Worm (Caenorhabditis elegans) whole organism, L4 larva: ENCODE results near the gene nhr-21.
A peak's percentile ranks its signal among the peaks of the same experiment; 100 is the strongest.

Experiments
- D1046.2 ChIP-seq: fragments of 200-800 bp; sonication (Bioruptor generic); IDR thresholded peaks from 2 replicates; pipeline ENCODE4 v1.3.6; 2022; ENCODE audit warnings: missing genetic modification characterization, missing compliant biosample characterization
- F10B5.3 ChIP-seq: sonication (generic microtip); optimal IDR thresholded peaks from 2 replicates; lab custom pipeline; 2016; ENCODE audit warnings: mild to moderate bottlenecking, missing genetic modification characterization, missing compliant biosample characterization
- F26F4.8 ChIP-seq: fragments of 200-800 bp; sonication (Bioruptor generic); conservative IDR thresholded peaks from 2 replicates; pipeline ENCODE4 v1.3.6; 2022; ENCODE audit warnings: missing genetic modification characterization, missing compliant biosample characterization
- F44E2.7 ChIP-seq: fragments of 200-800 bp; sonication (Bioruptor generic); IDR thresholded peaks from 2 replicates; pipeline ENCODE4 v2.1.2; 2022; ENCODE audit warnings: missing genetic modification characterization, missing compliant biosample characterization
- Y105C5A.15 ChIP-seq: fragments of 200-800 bp; sonication (Bioruptor generic); IDR thresholded peaks from 2 replicates; pipeline ENCODE4 v1.3.6; 2022; ENCODE audit warnings: missing genetic modification characterization, missing compliant biosample characterization
- Y48G9A.11 ChIP-seq: fragments of 200-800 bp; sonication (Bioruptor generic); IDR thresholded peaks from 2 replicates; pipeline ENCODE4 v1.3.6; 2022; ENCODE audit warnings: missing genetic modification reagents, missing genetic modification characterization, missing compliant biosample characterization
- Y5F2A.4 ChIP-seq: fragments of 200-800 bp; sonication (Bioruptor generic); optimal IDR thresholded peaks from 2 replicates; lab custom pipeline; 2018; ENCODE audit warnings: mild to moderate bottlenecking, missing genetic modification characterization, missing compliant biosample characterization
- ZK337.2 ChIP-seq: fragments of 200-800 bp; sonication (Bioruptor generic); IDR thresholded peaks from 2 replicates; pipeline ENCODE4 v1.3.6; 2022; ENCODE audit warnings: missing genetic modification reagents, missing genetic modification characterization, missing compliant biosample characterization
- ZK546.5 ChIP-seq, 2 experiments: sonication (generic microtip); optimal IDR thresholded peaks; 2 replicates each; lab custom pipeline; 2017; ENCODE audit warnings: missing biosample characterization in 2 of 2, missing genetic modification characterization in 2 of 2
- ama-1 ChIP-seq: fragments of 150-350 bp; optimal IDR thresholded peaks from 2 replicates; lab custom pipeline; 2014; ENCODE audit warnings: inconsistent platforms, mixed read lengths
- attf-4 ChIP-seq: sonication (generic microtip); optimal IDR thresholded peaks from 3 replicates; lab custom pipeline; 2017; ENCODE audit warnings: missing biosample characterization, missing genetic modification characterization
- ceh-20 ChIP-seq: fragments of 200-800 bp; sonication (Bioruptor generic); IDR thresholded peaks from 2 replicates; pipeline ENCODE4 v1.3.6; 2022; ENCODE audit warnings: missing genetic modification reagents, missing genetic modification characterization, missing compliant biosample characterization
- ceh-32 ChIP-seq: sonication (generic microtip); optimal IDR thresholded peaks from 2 replicates; lab custom pipeline; 2016; ENCODE audit warnings: mild to moderate bottlenecking, missing genetic modification characterization, missing compliant biosample characterization; ENCODE audit not compliant: poor library complexity
- daf-16 ChIP-seq, 3 experiments: sonication (generic microtip); optimal IDR thresholded peaks; 2 replicates each; lab custom pipeline; 2016 to 2017; ENCODE audit warnings: missing genetic modification characterization in 3 of 3, missing genetic modification reagents in 3 of 3, mild to moderate bottlenecking in 2 of 3, missing compliant biosample characterization in 2 of 3, missing biosample characterization in 1 of 3, moderate library complexity in 1 of 3
- daf-19 ChIP-seq: fragments of 200-800 bp; sonication (Bioruptor generic); conservative IDR thresholded peaks from 2 replicates; pipeline ENCODE4 v1.3.6; 2022; ENCODE audit warnings: missing genetic modification characterization, missing compliant biosample characterization
- dmd-6 ChIP-seq: fragments of 200-800 bp; sonication (Bioruptor generic); IDR thresholded peaks from 2 replicates; pipeline ENCODE4 v1.3.6; 2022; ENCODE audit warnings: missing genetic modification reagents, missing genetic modification characterization, missing compliant biosample characterization
- dmd-8 ChIP-seq: fragments of 200-800 bp; sonication (Bioruptor generic); IDR thresholded peaks from 2 replicates; pipeline ENCODE4 v1.3.6; 2022; ENCODE audit warnings: missing genetic modification characterization, missing compliant biosample characterization
- dve-1 ChIP-seq: sonication (generic microtip); optimal IDR thresholded peaks from 2 replicates; lab custom pipeline; 2017; ENCODE audit warnings: antibody characterized with exemption, mild to moderate bottlenecking, missing genetic modification characterization, missing compliant biosample characterization; ENCODE audit not compliant: insufficient read depth
- fkh-10 ChIP-seq: fragments of 150-350 bp; optimal IDR thresholded peaks from 2 replicates; lab custom pipeline; 2014; ENCODE audit warnings: missing biosample characterization, missing genetic modification reagents, missing genetic modification characterization
- gei-8 ChIP-seq: fragments of 200-800 bp; sonication (Bioruptor generic); optimal IDR thresholded peaks from 2 replicates; lab custom pipeline; 2018; ENCODE audit warnings: mild to moderate bottlenecking, missing genetic modification characterization, missing compliant biosample characterization
- hlh-11 ChIP-seq: fragments of 200-800 bp; sonication (Bioruptor generic); optimal IDR thresholded peaks from 2 replicates; lab custom pipeline; 2018; ENCODE audit warnings: mild to moderate bottlenecking, missing genetic modification characterization, missing compliant biosample characterization
- hmg-1.1 ChIP-seq: fragments of 200-800 bp; sonication (Bioruptor generic); IDR thresholded peaks from 2 replicates; pipeline ENCODE4 v1.3.6; 2022; ENCODE audit warnings: missing genetic modification reagents, missing genetic modification characterization, missing compliant biosample characterization
- lim-7 ChIP-seq: fragments of 200-800 bp; sonication (Bioruptor generic); IDR thresholded peaks from 2 replicates; pipeline ENCODE4 v1.3.6; 2022; ENCODE audit warnings: missing genetic modification characterization, missing compliant biosample characterization
- lin-1 ChIP-seq: fragments of 200-800 bp; sonication (Bioruptor generic); IDR thresholded peaks from 2 replicates; pipeline ENCODE4 v1.3.6; 2022; ENCODE audit warnings: missing genetic modification reagents, missing genetic modification characterization, missing compliant biosample characterization
- lin-15B ChIP-seq: fragments of 150-350 bp; sonication (generic microtip); optimal IDR thresholded peaks from 3 replicates; lab custom pipeline; 2014; ENCODE audit warnings: missing biosample characterization, missing genetic modification characterization
- lin-29 ChIP-seq: fragments of 200-800 bp; sonication (Bioruptor generic); IDR thresholded peaks from 2 replicates; pipeline ENCODE4 v1.3.6; 2022; ENCODE audit warnings: missing genetic modification reagents, missing genetic modification characterization, missing compliant biosample characterization
- madf-5 ChIP-seq, 2 experiments: fragments of 200-800 bp; sonication (Bioruptor generic); IDR thresholded peaks; 2 replicates each; pipeline ENCODE4 v1.3.6; 2022; ENCODE audit warnings: missing compliant biosample characterization in 2 of 2, missing genetic modification characterization in 2 of 2
- madf-9 ChIP-seq: fragments of 200-800 bp; sonication (Bioruptor generic); conservative IDR thresholded peaks from 2 replicates; pipeline ENCODE4 v1.3.6; 2022; ENCODE audit warnings: missing genetic modification reagents, missing genetic modification characterization, missing compliant biosample characterization
- mep-1 ChIP-seq: fragments of 150-350 bp; sonication (generic microtip); optimal IDR thresholded peaks from 3 replicates; lab custom pipeline; 2014; ENCODE audit warnings: missing biosample characterization, missing genetic modification characterization
- mxl-2 ChIP-seq: fragments of 200-800 bp; sonication (Bioruptor generic); conservative IDR thresholded peaks from 2 replicates; pipeline ENCODE4 v1.3.6; 2022; ENCODE audit warnings: missing genetic modification reagents, missing genetic modification characterization, missing compliant biosample characterization
- mxl-3 ChIP-seq: fragments of 200-800 bp; sonication (Bioruptor generic); optimal IDR thresholded peaks from 2 replicates; lab custom pipeline; 2018; ENCODE audit warnings: mild to moderate bottlenecking, missing genetic modification characterization, missing compliant biosample characterization
- nhr-102 ChIP-seq: sonication (generic microtip); optimal IDR thresholded peaks from 2 replicates; lab custom pipeline; 2016; ENCODE audit warnings: mild to moderate bottlenecking, missing genetic modification characterization, moderate library complexity, missing compliant biosample characterization
- nhr-11 ChIP-seq: fragments of 150-350 bp; optimal IDR thresholded peaks from 2 replicates; lab custom pipeline; 2014; ENCODE audit warnings: missing biosample characterization, missing genetic modification characterization
- nhr-25 ChIP-seq: sonication (generic microtip); optimal IDR thresholded peaks from 2 replicates; lab custom pipeline; 2017; ENCODE audit warnings: missing genetic modification characterization, mild to moderate bottlenecking, missing compliant biosample characterization, antibody characterized with exemption, moderate library complexity, borderline replicate concordance; ENCODE audit not compliant: insufficient read depth
- nhr-42 ChIP-seq: fragments of 200-800 bp; sonication (Bioruptor generic); IDR thresholded peaks from 2 replicates; pipeline ENCODE4 v1.3.6; 2022; ENCODE audit warnings: missing genetic modification characterization, missing compliant biosample characterization
- nhr-6 ChIP-seq: fragments of 150-350 bp; optimal IDR thresholded peaks from 2 replicates; lab custom pipeline; 2014; ENCODE audit warnings: missing biosample characterization, missing genetic modification characterization
- nhr-76 ChIP-seq: fragments of 150-350 bp; optimal IDR thresholded peaks from 2 replicates; lab custom pipeline; 2014; ENCODE audit warnings: missing biosample characterization, missing genetic modification characterization
- pha-4 ChIP-seq, 2 experiments: fragments of 150-350 bp in 1 of 2; fragments of 200-800 bp in 1 of 2; sonication (Bioruptor generic) in 1 of 2; IDR thresholded peaks in 1 of 2; optimal IDR thresholded peaks in 1 of 2; 2 replicates each; pipeline versions ENCODE4 v1.3.6 to Lab custom; 2014 to 2022; ENCODE audit warnings: missing genetic modification characterization in 2 of 2, missing genetic modification reagents in 2 of 2, missing biosample characterization in 1 of 2, missing compliant biosample characterization in 1 of 2
- rbr-2 ChIP-seq: sonication (generic microtip); optimal IDR thresholded peaks from 2 replicates; lab custom pipeline; 2016; ENCODE audit warnings: missing genotype, missing genetic modification characterization, missing compliant biosample characterization
- saeg-2 ChIP-seq: fragments of 200-800 bp; sonication (Bioruptor generic); IDR thresholded peaks from 2 replicates; pipeline ENCODE4 v1.3.6; 2022; ENCODE audit warnings: missing genetic modification reagents, missing genetic modification characterization, missing compliant biosample characterization
- set-16 ChIP-seq: fragments of 200-800 bp; sonication (Bioruptor generic); IDR thresholded peaks from 2 replicates; pipeline ENCODE4 v1.3.6; 2022; ENCODE audit warnings: missing genetic modification reagents, missing genetic modification characterization, missing compliant biosample characterization
- skn-1 ChIP-seq: fragments of 150-350 bp; optimal IDR thresholded peaks from 2 replicates; lab custom pipeline; 2014; ENCODE audit warnings: missing biosample characterization, missing genetic modification characterization
- snpc-4 ChIP-seq: fragments of 150-350 bp; optimal IDR thresholded peaks from 2 replicates; lab custom pipeline; 2014; ENCODE audit warnings: missing biosample characterization, missing genetic modification characterization
- spr-1 ChIP-seq: sonication (generic microtip); optimal IDR thresholded peaks from 2 replicates; lab custom pipeline; 2016; ENCODE audit warnings: mild to moderate bottlenecking, missing genetic modification characterization, missing compliant biosample characterization
- unc-130 ChIP-seq: sonication (generic microtip); optimal IDR thresholded peaks from 2 replicates; lab custom pipeline; 2016; ENCODE audit warnings: missing genetic modification reagents, missing genetic modification characterization, missing compliant biosample characterization
- unc-62 ChIP-seq, 3 experiments: fragments of 150-350 bp in 1 of 3; sonication (generic microtip); optimal IDR thresholded peaks in 2 of 3; peaks in 1 of 3; 1 replicate in 1 of 3; 2 replicates in 2 of 3; lab custom pipeline; 2014 to 2017; ENCODE audit warnings: missing biosample characterization in 3 of 3, missing genetic modification characterization in 3 of 3, missing genetic modification reagents in 3 of 3, missing genotype in 1 of 3
- vab-7 ChIP-seq: fragments of 200-800 bp; sonication (Bioruptor generic); IDR thresholded peaks from 2 replicates; pipeline ENCODE4 v1.3.6; 2022; ENCODE audit warnings: missing genetic modification reagents, missing genetic modification characterization, missing compliant biosample characterization
- ztf-11 ChIP-seq: fragments of 150-350 bp; optimal IDR thresholded peaks from 2 replicates; lab custom pipeline; 2014; ENCODE audit warnings: missing biosample characterization, missing genetic modification characterization
- ztf-7 ChIP-seq: fragments of 150-350 bp; optimal IDR thresholded peaks from 2 replicates; lab custom pipeline; 2014; ENCODE audit warnings: missing biosample characterization, missing genetic modification characterization

Gene nhr-21

ce11 chrII:7392052-7392694, 53.1 kb downstream of the nhr-21 start (continued):
- no peak for TF ChIP-seq Y105C5A.15 (GFP tag; lab: Robert Waterston, UW)
- no peak for TF ChIP-seq spr-1 (tag; lab: Kevin White, UChicago)
- TF ChIP-seq Y5F2A.4 (GFP tag; lab: Kevin White, UChicago) = no peak
- peak; percentile 50 for TF ChIP-seq ztf-7 (tag; lab: Kevin White, UChicago)
- TF ChIP-seq mxl-3 = peak; percentile 71
- TF ChIP-seq D1046.2 = no peak
- no peak for TF ChIP-seq skn-1 (tag; lab: Kevin White, UChicago)
- peak; percentile 44 for TF ChIP-seq rbr-2
- TF ChIP-seq dve-1 (tag; lab: Kevin White, UChicago) = peak; percentile 72
- TF ChIP-seq vab-7 (GFP tag; lab: Robert Waterston, UW) = no peak
- no peak for TF ChIP-seq madf-9
- TF ChIP-seq ceh-32 (tag; lab: Kevin White, UChicago) = no peak
- TF ChIP-seq Y48G9A.11 (GFP tag; lab: Robert Waterston, UW) = no peak
- no peak for TF ChIP-seq saeg-2
- no peak for TF ChIP-seq nhr-76 (tag; lab: Kevin White, UChicago)
- TF ChIP-seq mxl-2 (GFP tag; lab: Robert Waterston, UW) = no peak
- TF ChIP-seq F10B5.3 = no peak
- TF ChIP-seq snpc-4 (tag; lab: Kevin White, UChicago) = no peak
- no peak for TF ChIP-seq nhr-42 (GFP tag; lab: Robert Waterston, UW)
- no peak for TF ChIP-seq unc-130 (GFP tag; lab: Kevin White, UChicago)
- no peak for TF ChIP-seq lin-1 (GFP tag; lab: Robert Waterston, UW)
- no peak for TF ChIP-seq ztf-11 (tag; lab: Kevin White, UChicago)
- no peak for TF ChIP-seq lim-7 (GFP tag; lab: Robert Waterston, UW)
- peak in 1 of 2 experiments; percentile 94 for TF ChIP-seq unc-62 (GFP tag; optimal IDR thresholded peaks at IDR 0.05 in 1 of 2; lab: Kevin White, UChicago)
- no peak for TF ChIP-seq unc-62 (tag; optimal IDR thresholded peaks at IDR 0.05; lab: Kevin White, UChicago)
- TF ChIP-seq pha-4 (GFP tag; IDR thresholded peaks at IDR 0.05; lab: Robert Waterston, UW) = no peak
- TF ChIP-seq pha-4 (tag; optimal IDR thresholded peaks at IDR 0.05; lab: Kevin White, UChicago) = no peak
- TF ChIP-seq hlh-11 (tag; lab: Kevin White, UChicago) = peak; percentile 85
- TF ChIP-seq attf-4 = no peak
- TF ChIP-seq nhr-102 (tag; lab: Kevin White, UChicago) = no peak
- no peak for TF ChIP-seq fkh-10 (GFP tag; lab: Kevin White, UChicago)
- TF ChIP-seq F44E2.7 (GFP tag; lab: Robert Waterston, UW) = no peak
- TF ChIP-seq daf-19 = 0 out of 2 replicates have a peak, but pooled peaks have one; percentile 44
- TF ChIP-seq lin-29 = no peak
- no peak for TF ChIP-seq lin-15B (tag; lab: Kevin White, UChicago)
- TF ChIP-seq madf-5 (GFP tag; IDR thresholded peaks at IDR 0.05; lab: Robert Waterston, UW) = no peak
- TF ChIP-seq nhr-6 = no peak
- peak; percentile 86 for TF ChIP-seq nhr-25 (tag; lab: Kevin White, UChicago)
- no peak for TF ChIP-seq dmd-8 (GFP tag; lab: Robert Waterston, UW)
- TF ChIP-seq ZK337.2 (GFP tag; lab: Robert Waterston, UW) = no peak
- no peak for TF ChIP-seq F26F4.8 (GFP tag; lab: Robert Waterston, UW)
- peak; percentile 83 for TF ChIP-seq dmd-6
- peak; percentile 75 for TF ChIP-seq mep-1 (tag; lab: Kevin White, UChicago)
- no peak for TF ChIP-seq gei-8 (GFP tag; lab: Kevin White, UChicago)
- TF ChIP-seq set-16 (GFP tag; lab: Robert Waterston, UW) = no peak
- TF ChIP-seq daf-16 (GFP tag; optimal IDR thresholded peaks at IDR 0.05; lab: Kevin White, UChicago) = no peak
- TF ChIP-seq daf-16 (tag; optimal IDR thresholded peaks at IDR 0.05; lab: Kevin White, UChicago) = peak; percentile 42
- TF ChIP-seq hmg-1.1 = peak; percentile 77
- no peak for TF ChIP-seq ZK546.5 (tag; optimal IDR thresholded peaks at IDR 0.05; lab: Kevin White, UChicago)
- peak; percentile 69 for TF ChIP-seq nhr-11 (tag; lab: Kevin White, UChicago)
- peak; percentile 46; the same call in 1 of the 2 replicates for TF ChIP-seq ceh-20 (GFP tag; lab: Robert Waterston, UW)
- peak; percentile 36 for TF ChIP-seq ama-1 (lab: Kevin White, UChicago)
